Fruit fly (Drosophila melanogaster) whole organism, embryonic: ENCODE data around the gene Ldsdh1.

ENCODE experiments used
- Bgb ChIP-seq: fragments of 200-800 bp; sonication (Bioruptor generic); IDR thresholded peaks from 2 replicates; pipeline ENCODE4 v1.3.6; 2022; ENCODE audit warnings: missing biosample characterization, missing genetic modification characterization; ENCODE audit not compliant: partially characterized antibody
- C15 ChIP-seq: fragments of 200-800 bp; sonication (Bioruptor generic); IDR thresholded peaks from 3 replicates; pipeline ENCODE4 v1.3.6; 2022; ENCODE audit warnings: missing biosample characterization, missing genetic modification characterization
- CG10274 ChIP-seq: fragments of 200-800 bp; sonication (Bioruptor generic); optimal IDR thresholded peaks from 3 replicates; lab custom pipeline; 2017; ENCODE audit warnings: missing biosample characterization, mild to moderate bottlenecking, missing genetic modification characterization
- CG11247 ChIP-seq: fragments of 200-800 bp; sonication (Bioruptor generic); IDR thresholded peaks from 2 replicates; pipeline ENCODE4 v1.3.6; 2022; ENCODE audit warnings: missing biosample characterization, missing genetic modification characterization
- CG11695 ChIP-seq: fragments of 200-800 bp; sonication (Bioruptor generic); IDR thresholded peaks from 3 replicates; pipeline ENCODE4 v1.3.6; 2022; ENCODE audit warnings: missing biosample characterization, missing genetic modification characterization
- CG12769 ChIP-seq: fragments of 200-800 bp; sonication (Bioruptor generic); optimal IDR thresholded peaks from 2 replicates; lab custom pipeline; 2019; ENCODE audit warnings: missing biosample characterization, mild to moderate bottlenecking, missing genetic modification characterization, moderate library complexity
- CG14667 ChIP-seq: fragments of 200-800 bp; sonication (Bioruptor generic); IDR thresholded peaks from 2 replicates; pipeline ENCODE4 v1.3.6; 2022; ENCODE audit warnings: missing biosample characterization, missing genetic modification characterization
- CG15011 ChIP-seq: fragments of 200-800 bp; sonication (Bioruptor generic); optimal IDR thresholded peaks from 3 replicates; lab custom pipeline; 2018; ENCODE audit warnings: missing biosample characterization, mild to moderate bottlenecking, missing genetic modification characterization
- CG15601 ChIP-seq: fragments of 200-800 bp; sonication (Bioruptor generic); optimal IDR thresholded peaks from 3 replicates; lab custom pipeline; 2019; ENCODE audit warnings: missing biosample characterization, mild to moderate bottlenecking, missing genetic modification characterization, moderate library complexity
- CG1832 ChIP-seq: fragments of 200-800 bp; sonication (Bioruptor generic); optimal IDR thresholded peaks from 2 replicates; lab custom pipeline; 2017; ENCODE audit warnings: missing biosample characterization, mild to moderate bottlenecking, missing genetic modification characterization, inconsistent platforms
- CG2116 ChIP-seq: fragments of 200-800 bp; sonication (Bioruptor generic); optimal IDR thresholded peaks from 3 replicates; lab custom pipeline; 2018; ENCODE audit warnings: missing biosample characterization, mild to moderate bottlenecking, missing genetic modification characterization
- CG2712 ChIP-seq: fragments of 200-800 bp; optimal IDR thresholded peaks from 3 replicates; lab custom pipeline; 2019; ENCODE audit warnings: missing biosample characterization, mild to moderate bottlenecking, missing genetic modification characterization, moderate library complexity
- CG30020 ChIP-seq: fragments of 200-800 bp; optimal IDR thresholded peaks from 2 replicates; lab custom pipeline; 2019; ENCODE audit warnings: missing biosample characterization, mild to moderate bottlenecking, missing genetic modification characterization, moderate library complexity
- CG31388 ChIP-seq: fragments of 200-800 bp; sonication (Bioruptor generic); optimal IDR thresholded peaks from 2 replicates; lab custom pipeline; 2016; ENCODE audit warnings: missing biosample characterization, missing genetic modification characterization
- CG32532 ChIP-seq: fragments of 200-800 bp; sonication (Bioruptor generic); IDR thresholded peaks from 2 replicates; pipeline ENCODE4 v1.3.6; 2022; ENCODE audit warnings: missing biosample characterization, missing genetic modification characterization
- CG4360 ChIP-seq: fragments of 200-800 bp; sonication (Bioruptor generic); IDR thresholded peaks from 2 replicates; pipeline ENCODE4 v1.3.6; 2022; ENCODE audit warnings: missing biosample characterization, missing genetic modification characterization
- CG43689 ChIP-seq: fragments of 200-800 bp; sonication (Bioruptor generic); IDR thresholded peaks from 2 replicates; pipeline ENCODE4 v1.3.6; 2022; ENCODE audit warnings: missing biosample characterization, missing genetic modification characterization
- CG4707 ChIP-seq: fragments of 200-800 bp; sonication (Bioruptor generic); optimal IDR thresholded peaks from 2 replicates; lab custom pipeline; 2018; ENCODE audit warnings: missing biosample characterization, mild to moderate bottlenecking, missing genetic modification characterization, moderate library complexity
- CG8290 ChIP-seq, 3 experiments: fragments of 200-800 bp; sonication (Bioruptor generic); optimal IDR thresholded peaks; 2 replicates each; lab custom pipeline; 2016 to 2019; ENCODE audit warnings: missing biosample characterization in 3 of 3, missing genetic modification characterization in 3 of 3, mild to moderate bottlenecking in 2 of 3, moderate library complexity in 1 of 3
- CG9727 ChIP-seq: fragments of 200-800 bp; sonication (Bioruptor generic); optimal IDR thresholded peaks from 3 replicates; lab custom pipeline; 2017; ENCODE audit warnings: missing biosample characterization, mild to moderate bottlenecking, missing genetic modification characterization
- CG9876 ChIP-seq: fragments of 200-800 bp; sonication (Bioruptor generic); optimal IDR thresholded peaks from 2 replicates; lab custom pipeline; 2016; ENCODE audit warnings: missing biosample characterization, missing genetic modification characterization
- Camta ChIP-seq: fragments of 200-800 bp; sonication (Bioruptor generic); optimal IDR thresholded peaks from 2 replicates; lab custom pipeline; 2016; ENCODE audit warnings: missing biosample characterization, missing genetic modification characterization
- Drgx ChIP-seq: fragments of 200-800 bp; sonication (Bioruptor generic); IDR thresholded peaks from 2 replicates; pipeline ENCODE4 v1.3.6; 2022; ENCODE audit warnings: missing biosample characterization, missing genetic modification characterization
- HLH54F ChIP-seq: fragments of 200-800 bp; sonication (Bioruptor generic); optimal IDR thresholded peaks from 3 replicates; lab custom pipeline; 2016; ENCODE audit warnings: missing biosample characterization, missing genetic modification characterization
- Hr51 ChIP-seq, 2 experiments: fragments of 200-800 bp; sonication (Bioruptor generic); optimal IDR thresholded peaks; 2 replicates in 1 of 2; 3 replicates in 1 of 2; lab custom pipeline; 2016 to 2018; ENCODE audit warnings: missing biosample characterization in 2 of 2, missing genetic modification characterization in 2 of 2, mild to moderate bottlenecking in 1 of 2, moderate library complexity in 1 of 2
- Jarid2 ChIP-seq: fragments of 200-800 bp; sonication (Bioruptor generic); optimal IDR thresholded peaks from 3 replicates; lab custom pipeline; 2017; ENCODE audit warnings: mild to moderate bottlenecking, missing biosample characterization, missing genetic modification reagents, missing genetic modification characterization
- Mrtf ChIP-seq: fragments of 200-800 bp; sonication (Bioruptor generic); IDR thresholded peaks from 3 replicates; pipeline ENCODE4 v1.3.6; 2022; ENCODE audit warnings: missing biosample characterization, missing genetic modification characterization
- Optix ChIP-seq: fragments of 200-800 bp; sonication (Bioruptor generic); IDR thresholded peaks from 3 replicates; pipeline ENCODE4 v1.3.6; 2022; ENCODE audit warnings: missing biosample characterization, missing genetic modification characterization
- Rfx ChIP-seq: fragments of 200-800 bp; sonication (Bioruptor generic); IDR thresholded peaks from 2 replicates; pipeline ENCODE4 v1.3.6; 2022; ENCODE audit warnings: missing biosample characterization, missing genetic modification characterization
- Sox100B ChIP-seq: fragments of 200-800 bp; sonication (Bioruptor generic); optimal IDR thresholded peaks from 3 replicates; lab custom pipeline; 2018; ENCODE audit warnings: missing biosample characterization, mild to moderate bottlenecking, missing genetic modification characterization
- Trl ChIP-seq, 3 experiments: fragments of >200 bp in 2 of 3; fragments of 200-800 bp in 1 of 3; sonication (Bioruptor generic) in 1 of 3; optimal IDR thresholded peaks; 2 replicates in 1 of 3; 3 replicates in 2 of 3; lab custom pipeline; 2016 to 2017; ENCODE audit warnings: missing biosample characterization in 1 of 3, missing genetic modification characterization in 1 of 3
- bowl ChIP-seq: fragments of 200-800 bp; sonication (Bioruptor generic); IDR thresholded peaks from 2 replicates; pipeline ENCODE4 v1.3.6; 2022; ENCODE audit warnings: missing biosample characterization, missing genetic modification characterization
- chn ChIP-seq: fragments of 200-800 bp; sonication (Bioruptor generic); optimal IDR thresholded peaks from 2 replicates; lab custom pipeline; 2016; ENCODE audit warnings: missing biosample characterization, missing genetic modification characterization
- dimm ChIP-seq: fragments of 200-800 bp; sonication (Bioruptor generic); IDR thresholded peaks from 2 replicates; pipeline ENCODE4 v1.3.6; 2022; ENCODE audit warnings: missing biosample characterization, missing genetic modification characterization
- ems ChIP-seq: fragments of 200-800 bp; sonication (Bioruptor generic); optimal IDR thresholded peaks from 3 replicates; lab custom pipeline; 2016; ENCODE audit warnings: missing biosample characterization, missing genetic modification characterization
- fd96Cb ChIP-seq: fragments of 200-800 bp; sonication (Bioruptor generic); optimal IDR thresholded peaks from 2 replicates; lab custom pipeline; 2018; ENCODE audit warnings: missing biosample characterization, mild to moderate bottlenecking, missing genetic modification characterization, moderate library complexity
- gcm ChIP-seq: fragments of 200-800 bp; sonication (Bioruptor generic); optimal IDR thresholded peaks from 2 replicates; lab custom pipeline; 2019; ENCODE audit warnings: missing biosample characterization, mild to moderate bottlenecking, missing genetic modification characterization, moderate library complexity
- grau ChIP-seq: fragments of 200-800 bp; optimal IDR thresholded peaks from 3 replicates; lab custom pipeline; 2019; ENCODE audit warnings: missing biosample characterization, mild to moderate bottlenecking, missing genetic modification characterization, moderate library complexity
- hbn ChIP-seq: fragments of 200-800 bp; sonication (Bioruptor generic); IDR thresholded peaks from 2 replicates; pipeline ENCODE4 v1.3.6; 2022; ENCODE audit warnings: missing biosample characterization, missing genetic modification characterization; ENCODE audit not compliant: partially characterized antibody
- nerfin-1 ChIP-seq: fragments of 200-800 bp; sonication (Bioruptor generic); optimal IDR thresholded peaks from 3 replicates; lab custom pipeline; 2019; ENCODE audit warnings: missing biosample characterization, mild to moderate bottlenecking, missing genetic modification characterization, moderate library complexity
- ro ChIP-seq: fragments of 200-800 bp; sonication (Bioruptor generic); IDR thresholded peaks from 2 replicates; pipeline ENCODE4 v1.3.6; 2022; ENCODE audit warnings: missing biosample characterization, missing genetic modification characterization
- row ChIP-seq: fragments of 200-800 bp; sonication (Bioruptor generic); IDR thresholded peaks from 3 replicates; pipeline ENCODE4 v1.3.6; 2022; ENCODE audit warnings: missing biosample characterization, missing genetic modification characterization
- shn ChIP-seq: fragments of 200-800 bp; sonication (Bioruptor generic); optimal IDR thresholded peaks from 3 replicates; lab custom pipeline; 2016; ENCODE audit warnings: missing biosample characterization, missing genetic modification characterization
- slou ChIP-seq: fragments of 200-800 bp; sonication (Bioruptor generic); optimal IDR thresholded peaks from 3 replicates; lab custom pipeline; 2016; ENCODE audit warnings: missing biosample characterization, missing genetic modification characterization
- sqz ChIP-seq: fragments of 200-800 bp; sonication (Bioruptor generic); optimal IDR thresholded peaks from 3 replicates; lab custom pipeline; 2018; ENCODE audit warnings: missing biosample characterization, mild to moderate bottlenecking, missing genetic modification characterization
- unc-4 ChIP-seq: fragments of 200-800 bp; sonication (Bioruptor generic); IDR thresholded peaks from 2 replicates; pipeline ENCODE4 v1.3.6; 2022; ENCODE audit warnings: missing biosample characterization, missing genetic modification characterization; ENCODE audit not compliant: partially characterized antibody
- unpg ChIP-seq: fragments of 200-800 bp; sonication (Bioruptor generic); optimal IDR thresholded peaks from 3 replicates; lab custom pipeline; 2018; ENCODE audit warnings: missing biosample characterization, mild to moderate bottlenecking, missing genetic modification characterization, moderate library complexity
- wek ChIP-seq: fragments of 200-800 bp; sonication (Bioruptor generic); optimal IDR thresholded peaks from 3 replicates; lab custom pipeline; 2018; ENCODE audit warnings: missing biosample characterization, mild to moderate bottlenecking, missing genetic modification characterization, moderate library complexity
- zen2 ChIP-seq: fragments of 200-800 bp; sonication (Bioruptor generic); IDR thresholded peaks from 3 replicates; pipeline ENCODE4 v1.3.6; 2022; ENCODE audit warnings: missing biosample characterization, missing genetic modification characterization; ENCODE audit not compliant: partially characterized antibody

Ldsdh1 gene

DNA sequence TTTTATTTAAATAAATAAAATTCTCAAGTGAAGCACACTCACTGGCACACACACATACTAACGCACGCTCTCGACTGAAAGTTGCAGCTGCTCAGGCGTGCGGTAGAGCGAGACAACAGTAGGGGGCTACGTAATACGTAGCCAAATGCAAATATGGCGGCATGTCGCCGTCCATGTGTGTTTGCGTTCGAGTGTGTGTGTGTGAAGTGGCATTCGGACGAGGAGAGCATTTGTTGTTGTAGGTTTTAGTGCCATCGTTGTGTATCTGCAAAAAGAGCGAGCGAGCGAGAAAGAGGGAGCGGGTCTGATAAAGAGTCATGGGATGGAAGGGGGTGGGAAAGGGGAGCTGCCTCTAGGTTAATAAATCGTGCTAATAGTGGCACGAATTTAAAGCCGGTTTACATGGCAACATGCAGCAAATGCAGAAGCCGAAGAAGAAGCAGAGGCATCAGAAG is 22.9 kb downstream of the Ldsdh1 start (continued):
- TF ChIP-seq CG4707 (peak; percentile 66), row (GFP tag; lab: Robert Waterston, UW) (peak; percentile 7; the same call in 1 of the 3 replicates), Rfx (0 out of 2 replicates have a peak, but pooled peaks have one; percentile 23), CG2116 (GFP tag; lab: Kevin White, UChicago) (no peak), CG8290 (GFP tag; optimal IDR thresholded peaks at IDR 0.05; lab: Kevin White, UChicago) (no peak), CG8290 (tag; optimal IDR thresholded peaks at IDR 0.05; lab: Kevin White, UChicago) (peak in 1 of 2 experiments; percentile 48), CG15601 (tag; lab: Kevin White, UChicago) (no peak), gcm (peak; percentile 28), Mrtf (no peak), hbn (0 out of 2 replicates have a peak, but pooled peaks have one; percentile 20), grau (tag; lab: Kevin White, UChicago) (no peak), bowl (no peak), Bgb (GFP tag; lab: Robert Waterston, UW) (peak; percentile 29; the same call in 1 of the 2 replicates), ems (no peak), HLH54F (GFP tag; lab: Kevin White, UChicago) (no peak), slou (GFP tag; lab: Kevin White, UChicago) (no peak), Drgx (0 out of 2 replicates have a peak, but pooled peaks have one; percentile 30), CG15011 (no peak), CG31388 (GFP tag; lab: Kevin White, UChicago) (no peak), ro (GFP tag; lab: Robert Waterston, UW) (no peak), unpg (GFP tag; lab: Kevin White, UChicago) (no peak), nerfin-1 (tag; lab: Kevin White, UChicago) (peak; percentile 71), fd96Cb (tag; lab: Kevin White, UChicago) (no peak), chn (GFP tag; lab: Kevin White, UChicago) (no peak), sqz (GFP tag; lab: Kevin White, UChicago) (peak; percentile 47), Trl (optimal IDR thresholded peaks at IDR 0.05; lab: Kevin White, UChicago) (peak; percentile 71 to 88), Trl (GFP tag; optimal IDR thresholded peaks at IDR 0.05; lab: Kevin White, UChicago) (peak; percentile 35), C15 (no peak), CG32532 (peak; percentile 40; the same call in 1 of the 2 replicates)

DNA sequence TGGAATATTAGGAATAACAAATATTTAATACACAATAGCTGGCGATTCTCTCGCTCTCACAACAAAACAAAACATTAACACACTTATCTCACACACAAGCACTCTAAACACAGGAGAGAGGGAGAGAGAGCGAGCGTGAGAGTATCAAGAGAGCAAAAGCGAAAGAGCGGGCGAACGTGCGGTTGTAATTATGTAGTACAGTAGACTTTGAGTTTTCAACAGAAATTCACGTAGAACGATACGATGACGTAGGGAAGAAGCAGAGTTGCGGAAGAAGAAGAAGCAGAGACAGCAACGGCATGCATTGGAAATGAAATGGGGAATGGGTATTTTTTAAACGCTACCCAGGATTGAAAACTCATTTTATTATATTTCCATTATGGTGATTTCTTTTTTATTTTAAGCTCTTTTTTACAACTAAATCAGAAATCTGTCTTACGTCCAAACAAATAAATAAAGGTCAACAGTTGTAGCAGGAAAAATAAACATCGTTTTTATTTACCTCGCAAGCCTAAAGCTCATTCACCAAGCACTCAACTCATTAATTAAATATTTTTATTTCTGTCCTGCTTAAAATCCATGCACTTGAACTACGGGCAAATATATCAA is 23.5 kb downstream of the Ldsdh1 start:
- TF ChIP-seq Jarid2 (GFP tag; lab: Kevin White, UChicago), result no peak
- TF ChIP-seq CG2712 (tag; lab: Kevin White, UChicago), result peak; percentile 12
- peak; percentile 11; the same call in 1 of the 3 replicates for TF ChIP-seq zen2
- TF ChIP-seq Trl (optimal IDR thresholded peaks at IDR 0.05; lab: Kevin White, UChicago), result peak; percentile 97 to 99
- no peak for TF ChIP-seq Trl (GFP tag; optimal IDR thresholded peaks at IDR 0.05; lab: Kevin White, UChicago)
- peak; percentile 39 for TF ChIP-seq CG4360 (GFP tag; lab: Robert Waterston, UW)
- TF ChIP-seq CG9876 (GFP tag; lab: Kevin White, UChicago), result no peak
- TF ChIP-seq CG1832 (GFP tag; lab: Kevin White, UChicago), result peak; percentile 46
- TF ChIP-seq Hr51 (GFP tag; optimal IDR thresholded peaks at IDR 0.05; lab: Kevin White, UChicago), result no peak
- no peak for TF ChIP-seq shn (GFP tag; lab: Kevin White, UChicago)
- no peak for TF ChIP-seq Optix
- TF ChIP-seq CG11695 (GFP tag; lab: Robert Waterston, UW), result no peak
- TF ChIP-seq CG12769 (tag; lab: Kevin White, UChicago), result no peak
- TF ChIP-seq CG14667, result no peak
- peak; percentile 39 for TF ChIP-seq Sox100B (GFP tag; lab: Kevin White, UChicago)
- no peak for TF ChIP-seq wek (GFP tag; lab: Kevin White, UChicago)
- TF ChIP-seq CG9727 (GFP tag; lab: Kevin White, UChicago), result peak; percentile 19
- TF ChIP-seq CG30020 (tag; lab: Kevin White, UChicago), result no peak
- TF ChIP-seq CG43689 (GFP tag; lab: Robert Waterston, UW), result no peak
- TF ChIP-seq dimm (GFP tag; lab: Robert Waterston, UW), result no peak
- TF ChIP-seq Camta (GFP tag; lab: Kevin White, UChicago), result no peak
- no peak for TF ChIP-seq CG11247 (GFP tag; lab: Robert Waterston, UW)
- TF ChIP-seq CG10274 (GFP tag; lab: Kevin White, UChicago), result no peak
- TF ChIP-seq unc-4 (GFP tag; lab: Robert Waterston, UW), result 0 out of 2 replicates have a peak, but pooled peaks have one; percentile 29
